Fruit fly (Drosophila melanogaster) whole organism, embryonic: ENCODE results near the gene CG3078.

ENCODE experiments used
- CG10274 ChIP-seq: fragments of 200-800 bp; sonication (Bioruptor generic); optimal IDR thresholded peaks from 3 replicates; lab custom pipeline; 2017; ENCODE audit warnings: missing biosample characterization, mild to moderate bottlenecking, missing genetic modification characterization
- CG12299 ChIP-seq: fragments of 200-800 bp; sonication (Bioruptor generic); optimal IDR thresholded peaks from 2 replicates; lab custom pipeline; 2018; ENCODE audit warnings: missing biosample characterization, mild to moderate bottlenecking, missing genetic modification characterization
- CG15269 ChIP-seq: fragments of 200-800 bp; sonication (Bioruptor generic); optimal IDR thresholded peaks from 2 replicates; lab custom pipeline; 2018; ENCODE audit warnings: missing biosample characterization, mild to moderate bottlenecking, missing genetic modification characterization, moderate library complexity
- CG16863 ChIP-seq: fragments of 200-800 bp; sonication (Bioruptor generic); optimal IDR thresholded peaks from 3 replicates; lab custom pipeline; 2016; ENCODE audit warnings: missing biosample characterization, missing genetic modification characterization
- CG17328 ChIP-seq: fragments of 200-800 bp; sonication (Bioruptor generic); IDR thresholded peaks from 2 replicates; pipeline ENCODE4 v1.3.6; 2022; ENCODE audit warnings: missing biosample characterization, missing genetic modification characterization
- CG18619 ChIP-seq: fragments of 200-800 bp; sonication (Bioruptor generic); optimal IDR thresholded peaks from 3 replicates; lab custom pipeline; 2017; ENCODE audit warnings: missing biosample characterization, mild to moderate bottlenecking, missing genetic modification characterization
- CG2120 ChIP-seq: fragments of 200-800 bp; sonication (Bioruptor generic); optimal IDR thresholded peaks from 3 replicates; lab custom pipeline; 2016; ENCODE audit warnings: missing biosample characterization, missing genetic modification characterization
- CG2712 ChIP-seq: fragments of 200-800 bp; optimal IDR thresholded peaks from 3 replicates; lab custom pipeline; 2019; ENCODE audit warnings: missing biosample characterization, mild to moderate bottlenecking, missing genetic modification characterization, moderate library complexity
- CG32532 ChIP-seq: fragments of 200-800 bp; sonication (Bioruptor generic); IDR thresholded peaks from 2 replicates; pipeline ENCODE4 v1.3.6; 2022; ENCODE audit warnings: missing biosample characterization, missing genetic modification characterization
- CG34422 ChIP-seq: fragments of 200-800 bp; sonication (Bioruptor generic); IDR thresholded peaks from 3 replicates; pipeline ENCODE4 v1.3.6; 2022; ENCODE audit warnings: missing biosample characterization, missing genetic modification characterization
- CG4820 ChIP-seq: fragments of 200-800 bp; sonication (Bioruptor generic); optimal IDR thresholded peaks from 3 replicates; lab custom pipeline; 2016; ENCODE audit warnings: missing biosample characterization, missing genetic modification characterization
- CG6175 ChIP-seq: fragments of 200-800 bp; sonication (Bioruptor generic); IDR thresholded peaks from 3 replicates; pipeline ENCODE4 v1.3.6; 2022; ENCODE audit warnings: missing biosample characterization, missing genetic modification characterization
- CG7372 ChIP-seq: fragments of 200-800 bp; sonication (Bioruptor generic); IDR thresholded peaks from 2 replicates; pipeline ENCODE4 v1.3.6; 2022; ENCODE audit warnings: missing biosample characterization, missing genetic modification characterization
- CkIIα-i1 ChIP-seq: fragments of 200-800 bp; sonication (Bioruptor generic); IDR thresholded peaks from 2 replicates; pipeline ENCODE4 v1.3.6; 2022; ENCODE audit warnings: missing biosample characterization, missing genetic modification characterization
- D ChIP-seq, 2 experiments: fragments of 200-800 bp in 1 of 2; fragments of >200 bp in 1 of 2; sonication (Bioruptor generic) in 1 of 2; optimal IDR thresholded peaks; 2 replicates in 1 of 2; 3 replicates in 1 of 2; lab custom pipeline; 2017; ENCODE audit warnings: mild to moderate bottlenecking in 1 of 2, missing biosample characterization in 1 of 2, missing genetic modification characterization in 1 of 2, missing genetic modification reagents in 1 of 2
- D19A ChIP-seq: fragments of 200-800 bp; optimal IDR thresholded peaks from 3 replicates; lab custom pipeline; 2019; ENCODE audit warnings: missing biosample characterization, mild to moderate bottlenecking, missing genetic modification characterization, moderate library complexity
- D19B ChIP-seq: fragments of 200-800 bp; sonication (Bioruptor generic); optimal IDR thresholded peaks from 2 replicates; lab custom pipeline; 2017; ENCODE audit warnings: missing biosample characterization, mild to moderate bottlenecking, missing genetic modification characterization
- Ets65A ChIP-seq: fragments of 200-800 bp; sonication (Bioruptor generic); peaks from one replicate; lab custom pipeline; 2016; ENCODE audit warnings: missing biosample characterization, missing genetic modification characterization
- HmgZ ChIP-seq: fragments of 200-800 bp; sonication (Bioruptor generic); optimal IDR thresholded peaks from 2 replicates; lab custom pipeline; 2018; ENCODE audit warnings: missing biosample characterization, mild to moderate bottlenecking, missing genetic modification characterization
- Hsf ChIP-seq: fragments of 200-800 bp; sonication (Bioruptor generic); optimal IDR thresholded peaks from 3 replicates; lab custom pipeline; 2016; ENCODE audit warnings: missing biosample characterization, missing genetic modification characterization
- Lim3 ChIP-seq: fragments of 200-800 bp; sonication (Bioruptor generic); IDR thresholded peaks from 2 replicates; pipeline ENCODE4 v1.3.6; 2022; ENCODE audit warnings: missing biosample characterization, missing genetic modification characterization
- Meics ChIP-seq: fragments of 200-800 bp; sonication (Bioruptor generic); optimal IDR thresholded peaks from 2 replicates; lab custom pipeline; 2017; ENCODE audit warnings: missing biosample characterization, mild to moderate bottlenecking, missing genetic modification characterization
- NFAT ChIP-seq: fragments of 200-800 bp; sonication (Bioruptor generic); IDR thresholded peaks from 2 replicates; pipeline ENCODE4 v1.3.6; 2022; ENCODE audit warnings: missing biosample characterization, missing genetic modification characterization
- Neu2 ChIP-seq: fragments of 200-800 bp; sonication (Bioruptor generic); optimal IDR thresholded peaks from 3 replicates; lab custom pipeline; 2016; ENCODE audit warnings: missing biosample characterization, missing genetic modification characterization, borderline replicate concordance
- Side ChIP-seq: fragments of 200-800 bp; sonication (Bioruptor generic); optimal IDR thresholded peaks from 2 replicates; lab custom pipeline; 2016; ENCODE audit warnings: missing biosample characterization, missing genetic modification characterization
- Taf1 ChIP-seq: fragments of 200-800 bp; sonication (Bioruptor generic); IDR thresholded peaks from 2 replicates; pipeline ENCODE4 v1.3.6; 2022; ENCODE audit warnings: missing biosample characterization, missing genetic modification characterization
- bcd ChIP-seq: fragments of 200-800 bp; sonication (Bioruptor generic); optimal IDR thresholded peaks from 2 replicates; lab custom pipeline; 2017; ENCODE audit warnings: missing biosample characterization, mild to moderate bottlenecking, missing genetic modification characterization
- bsh ChIP-seq, 2 experiments: fragments of 200-800 bp; sonication (Bioruptor generic); optimal IDR thresholded peaks; 2 replicates each; lab custom pipeline; 2017 to 2018; ENCODE audit warnings: mild to moderate bottlenecking in 2 of 2, missing biosample characterization in 2 of 2, missing genetic modification characterization in 2 of 2, moderate library complexity in 1 of 2
- caup ChIP-seq: fragments of 200-800 bp; sonication (Bioruptor generic); optimal IDR thresholded peaks from 3 replicates; lab custom pipeline; 2017; ENCODE audit warnings: missing biosample characterization, mild to moderate bottlenecking, missing genetic modification characterization, moderate library complexity; ENCODE audit not compliant: severe bottlenecking
- chm ChIP-seq: fragments of 200-800 bp; sonication (Bioruptor generic); IDR thresholded peaks from 2 replicates; pipeline ENCODE4 v1.3.6; 2022; ENCODE audit warnings: missing biosample characterization, missing genetic modification characterization
- ci ChIP-seq: fragments of 200-800 bp; sonication (Bioruptor generic); IDR thresholded peaks from 3 replicates; pipeline ENCODE4 v1.3.6; 2022; ENCODE audit warnings: missing biosample characterization, missing genetic modification characterization
- crc ChIP-seq: fragments of 200-800 bp; sonication (Bioruptor generic); optimal IDR thresholded peaks from 2 replicates; lab custom pipeline; 2016; ENCODE audit warnings: missing biosample characterization, missing genetic modification characterization
- esg ChIP-seq: fragments of 200-800 bp; sonication (Bioruptor generic); conservative IDR thresholded peaks from 2 replicates; pipeline ENCODE4 v1.3.6; 2022; ENCODE audit warnings: missing biosample characterization, missing genetic modification characterization
- fd3F ChIP-seq: fragments of 200-800 bp; sonication (Bioruptor generic); optimal IDR thresholded peaks from 2 replicates; lab custom pipeline; 2018; ENCODE audit warnings: missing biosample characterization, mild to moderate bottlenecking, missing genetic modification characterization, moderate library complexity
- grau ChIP-seq: fragments of 200-800 bp; optimal IDR thresholded peaks from 3 replicates; lab custom pipeline; 2019; ENCODE audit warnings: missing biosample characterization, mild to moderate bottlenecking, missing genetic modification characterization, moderate library complexity
- jing ChIP-seq: fragments of 200-800 bp; sonication (Bioruptor generic); optimal IDR thresholded peaks from 2 replicates; lab custom pipeline; 2018; ENCODE audit warnings: missing biosample characterization, mild to moderate bottlenecking, missing genetic modification characterization
- jumu ChIP-seq: fragments of 200-800 bp; sonication (Bioruptor generic); optimal IDR thresholded peaks from 3 replicates; lab custom pipeline; 2016; ENCODE audit warnings: missing biosample characterization, missing genetic modification characterization
- lmd ChIP-seq: fragments of 200-800 bp; sonication (Bioruptor generic); IDR thresholded peaks from 2 replicates; pipeline ENCODE4 v1.3.6; 2022; ENCODE audit warnings: missing biosample characterization, missing genetic modification characterization
- mam ChIP-seq: fragments of 200-800 bp; sonication (Bioruptor generic); optimal IDR thresholded peaks from 3 replicates; lab custom pipeline; 2016; ENCODE audit warnings: missing biosample characterization, missing genetic modification characterization
- nau ChIP-seq: fragments of 200-800 bp; sonication (Bioruptor generic); optimal IDR thresholded peaks from 3 replicates; lab custom pipeline; 2017; ENCODE audit warnings: missing biosample characterization, mild to moderate bottlenecking, missing genetic modification characterization, missing genetic modification reagents
- p53 ChIP-seq: fragments of 200-800 bp; sonication (Bioruptor generic); optimal IDR thresholded peaks from 2 replicates; lab custom pipeline; 2016; ENCODE audit warnings: missing biosample characterization, missing genetic modification characterization
- prd ChIP-seq, 3 experiments: fragments of >200 bp in 2 of 3; fragments of 200-800 bp in 1 of 3; sonication (Bioruptor generic) in 1 of 3; optimal IDR thresholded peaks in 2 of 3; IDR thresholded peaks in 1 of 3; 2 replicates in 2 of 3; 3 replicates in 1 of 3; pipeline versions ENCODE4 v1.3.6 to Lab custom; 2017 to 2022; ENCODE audit warnings: missing biosample characterization in 1 of 3, missing genetic modification characterization in 1 of 3
- row ChIP-seq: fragments of 200-800 bp; sonication (Bioruptor generic); IDR thresholded peaks from 3 replicates; pipeline ENCODE4 v1.3.6; 2022; ENCODE audit warnings: missing biosample characterization, missing genetic modification characterization
- scrt ChIP-seq: fragments of 200-800 bp; sonication (Bioruptor generic); optimal IDR thresholded peaks from 2 replicates; lab custom pipeline; 2018; ENCODE audit warnings: missing biosample characterization, mild to moderate bottlenecking, missing genetic modification characterization, moderate library complexity
- tgo ChIP-seq: fragments of 200-800 bp; sonication (Bioruptor generic); IDR thresholded peaks from 3 replicates; pipeline ENCODE4 v1.3.6; 2022; ENCODE audit warnings: missing biosample characterization, missing genetic modification characterization
- tll ChIP-seq, 2 experiments: fragments of 200-800 bp in 1 of 2; fragments of >200 bp in 1 of 2; sonication (Bioruptor generic) in 1 of 2; optimal IDR thresholded peaks; 2 replicates each; lab custom pipeline; 2017 to 2019; ENCODE audit warnings: missing biosample characterization in 2 of 2, missing genetic modification characterization in 2 of 2, mild to moderate bottlenecking in 1 of 2, moderate library complexity in 1 of 2
- usp ChIP-seq: fragments of >200 bp; optimal IDR thresholded peaks from 2 replicates; lab custom pipeline; 2017; ENCODE audit warnings: missing biosample characterization, missing genetic modification characterization
- wor ChIP-seq: fragments of 200-800 bp; sonication (Bioruptor generic); IDR thresholded peaks from 2 replicates; pipeline ENCODE4 v1.3.6; 2022; ENCODE audit warnings: missing biosample characterization, missing genetic modification characterization
- zfh2 ChIP-seq: fragments of 200-800 bp; sonication (Bioruptor generic); optimal IDR thresholded peaks from 2 replicates; lab custom pipeline; 2016; ENCODE audit warnings: missing biosample characterization, missing genetic modification characterization

Gene CG3078

DNA sequence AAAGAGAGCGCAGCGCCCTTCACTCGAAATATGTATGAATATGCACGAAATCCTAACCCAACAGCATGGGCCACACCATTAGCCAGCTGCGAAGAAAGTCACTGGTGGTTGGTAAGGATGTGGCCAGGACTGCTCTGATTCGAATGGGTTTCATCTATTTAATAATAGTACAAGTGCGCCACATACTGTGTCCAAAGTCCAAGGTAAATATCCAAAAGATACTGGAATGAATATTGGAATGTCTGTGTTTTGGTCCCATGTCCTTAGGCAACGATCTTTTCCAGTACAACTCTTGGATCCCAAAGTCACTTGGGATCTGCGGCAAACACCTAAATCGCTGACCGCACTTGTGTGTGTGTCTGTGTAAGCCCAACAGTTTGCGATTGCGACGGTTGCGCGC is 46.6 kb upstream of the CG3078 start (continued):
- TF ChIP-seq CG2712 (tag; lab: Kevin White, UChicago) (peak; percentile 70), CG34422 (GFP tag; lab: Robert Waterston, UW) (peak; percentile 70; the same call in 2 of the 3 replicates), D19B (GFP tag; lab: Kevin White, UChicago) (peak; percentile 22), tgo (GFP tag; lab: Robert Waterston, UW) (peak; percentile 73), CkIIα-i1 (GFP tag; lab: Robert Waterston, UW) (no peak), HmgZ (tag; lab: Kevin White, UChicago) (peak; percentile 7), p53 (no peak), D (optimal IDR thresholded peaks at IDR 0.05; lab: Kevin White, UChicago) (no peak), D (GFP tag; optimal IDR thresholded peaks at IDR 0.05; lab: Kevin White, UChicago) (peak; percentile 37), CG4820 (peak; percentile 28), ci (GFP tag; lab: Robert Waterston, UW) (peak; percentile 63), Taf1 (GFP tag; lab: Robert Waterston, UW) (0 out of 2 replicates have a peak, but pooled peaks have one; percentile 34), usp (GFP tag; lab: Kevin White, UChicago) (no peak), wor (GFP tag; lab: Robert Waterston, UW) (peak; percentile 22; the same call in 1 of the 2 replicates), esg (GFP tag; lab: Robert Waterston, UW) (peak; percentile 61), bcd (GFP tag; lab: Kevin White, UChicago) (peak; percentile 69), CG10274 (GFP tag; lab: Kevin White, UChicago) (peak; percentile 51), CG6175 (GFP tag; lab: Robert Waterston, UW) (no peak; the same call in 2 of the 3 replicates), CG7372 (0 out of 2 replicates have a peak, but pooled peaks have one; percentile 40), row (GFP tag; lab: Robert Waterston, UW) (peak; percentile 50; the same call in 2 of the 3 replicates), chm (GFP tag; lab: Robert Waterston, UW) (0 out of 2 replicates have a peak, but pooled peaks have one; percentile 19), CG18619 (peak; percentile 50), fd3F (GFP tag; lab: Kevin White, UChicago) (peak; percentile 40), nau (GFP tag; lab: Kevin White, UChicago) (peak; percentile 73), scrt (GFP tag; lab: Kevin White, UChicago) (peak; percentile 2), caup (peak; percentile 28), Lim3 (GFP tag; lab: Robert Waterston, UW) (peak; percentile 44; the same call in 1 of the 2 replicates), prd (optimal IDR thresholded peaks at IDR 0.05; lab: Kevin White, UChicago) (no peak), prd (GFP tag; IDR thresholded peaks at IDR 0.05; lab: Robert Waterston, UW) (peak; percentile 72; the same call in 2 of the 3 replicates), CG17328 (GFP tag; lab: Robert Waterston, UW) (0 out of 2 replicates have a peak, but pooled peaks have one; percentile 28), CG12299 (tag; lab: Kevin White, UChicago) (peak; percentile 17), Side (GFP tag; lab: Kevin White, UChicago) (peak; percentile 5), mam (GFP tag; lab: Kevin White, UChicago) (peak; percentile 58), Meics (peak; percentile 64), jing (GFP tag; lab: Kevin White, UChicago) (peak; percentile 39), zfh2 (peak; percentile 2), CG16863 (GFP tag; lab: Kevin White, UChicago) (peak; percentile 34), NFAT (GFP tag; lab: Robert Waterston, UW) (no peak), Ets65A (GFP tag; lab: Kevin White, UChicago) (peak; percentile 21), D19A (tag; lab: Kevin White, UChicago) (peak; percentile 35), Hsf (peak; percentile 37), tll (GFP tag; optimal IDR thresholded peaks at IDR 0.05; lab: Kevin White, UChicago) (no peak), Neu2 (GFP tag; lab: Kevin White, UChicago) (no peak), lmd (peak; percentile 66), CG2120 (peak; percentile 45), grau (tag; lab: Kevin White, UChicago) (peak; percentile 58), CG32532 (GFP tag; lab: Robert Waterston, UW) (peak; percentile 15; the same call in 1 of the 2 replicates), bsh (GFP tag; optimal IDR thresholded peaks at IDR 0.05; lab: Kevin White, UChicago) (peak; percentile 30 to 64), CG15269 (tag; lab: Kevin White, UChicago) (peak; percentile 73), jumu (GFP tag; lab: Kevin White, UChicago) (peak; percentile 42), crc (GFP tag; lab: Kevin White, UChicago) (peak; percentile 42)
